Worm (Caenorhabditis elegans) whole organism, late embryonic: ENCODE measurements around the gene R03H10.6.

Source experiments
- C08G9.2 ChIP-seq: sonication (generic microtip); optimal IDR thresholded peaks from 2 replicates; lab custom pipeline; 2016; ENCODE audit warnings: mild to moderate bottlenecking, missing genetic modification characterization, moderate library complexity, missing compliant biosample characterization
- F13H6.1 ChIP-seq: sonication (generic microtip); optimal IDR thresholded peaks from 2 replicates; lab custom pipeline; 2016; ENCODE audit warnings: missing genetic modification characterization, missing compliant biosample characterization
- K02D7.2 ChIP-seq: sonication (generic microtip); optimal IDR thresholded peaks from 2 replicates; lab custom pipeline; 2017; ENCODE audit warnings: mild to moderate bottlenecking, missing genetic modification characterization, missing compliant biosample characterization
- K09A11.1 ChIP-seq: sonication (generic microtip); optimal IDR thresholded peaks from 2 replicates; lab custom pipeline; 2017; ENCODE audit warnings: antibody characterized with exemption, mild to moderate bottlenecking, missing genetic modification characterization, missing compliant biosample characterization; ENCODE audit not compliant: insufficient read depth
- ceh-30 ChIP-seq: fragments of 150-350 bp; optimal IDR thresholded peaks from 2 replicates; lab custom pipeline; 2014; ENCODE audit warnings: missing biosample characterization, missing genetic modification characterization
- nhr-232 ChIP-seq: sonication (generic microtip); optimal IDR thresholded peaks from 2 replicates; lab custom pipeline; 2016; ENCODE audit warnings: missing genetic modification characterization, missing compliant biosample characterization
- odd-2 ChIP-seq: sonication (generic microtip); optimal IDR thresholded peaks from 2 replicates; lab custom pipeline; 2017; ENCODE audit warnings: antibody characterized with exemption, mild to moderate bottlenecking, missing genetic modification characterization, missing compliant biosample characterization
- pqm-1 ChIP-seq: sonication (generic microtip); optimal IDR thresholded peaks from 2 replicates; lab custom pipeline; 2016; ENCODE audit warnings: missing genetic modification characterization, missing compliant biosample characterization
- sox-2 ChIP-seq: fragments of 200-800 bp; sonication (Bioruptor generic); IDR thresholded peaks from 2 replicates; pipeline ENCODE4 v1.3.6; 2022; ENCODE audit warnings: missing genetic modification reagents, missing genetic modification characterization, missing compliant biosample characterization
- tbx-7 ChIP-seq: sonication (generic microtip); optimal IDR thresholded peaks from 2 replicates; lab custom pipeline; 2016; ENCODE audit warnings: missing genotype, missing genetic modification characterization, missing compliant biosample characterization
- unc-42 ChIP-seq: sonication (generic microtip); optimal IDR thresholded peaks from 2 replicates; lab custom pipeline; 2016; ENCODE audit warnings: missing genotype, missing genetic modification characterization, missing compliant biosample characterization
- unc-86 ChIP-seq: sonication (generic microtip); optimal IDR thresholded peaks from 2 replicates; lab custom pipeline; 2016; ENCODE audit warnings: missing genetic modification characterization, missing compliant biosample characterization
- zip-5 ChIP-seq: sonication (generic microtip); optimal IDR thresholded peaks from 2 replicates; lab custom pipeline; 2016; ENCODE audit warnings: missing genetic modification characterization, missing compliant biosample characterization

R03H10.6 gene

DNA sequence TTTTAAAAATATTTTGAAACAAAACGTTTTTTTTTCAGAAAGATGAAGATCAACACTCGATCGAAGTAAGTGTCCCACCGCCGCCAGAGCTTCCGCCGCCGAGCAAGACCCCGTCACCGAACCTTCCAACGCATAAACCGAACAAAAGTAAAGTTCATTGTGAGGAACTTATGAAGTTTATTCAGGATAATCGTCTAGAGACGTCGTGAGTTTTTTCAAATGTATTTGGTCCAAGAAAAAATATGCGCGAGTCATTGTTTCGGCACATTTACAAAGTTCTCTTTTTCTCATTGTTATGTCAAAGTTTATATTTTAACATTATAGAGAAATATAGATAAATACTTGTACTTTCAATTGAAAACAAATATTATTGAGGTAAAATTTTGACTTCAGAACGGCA, 48.1 kb downstream of the R03H10.6 start:
- TF ChIP-seq K09A11.1 (tag; lab: Kevin White, UChicago) (no peak), unc-42 (tag; lab: Kevin White, UChicago) (no peak), C08G9.2 (no peak), ceh-30 (tag; lab: Kevin White, UChicago) (no peak), odd-2 (tag; lab: Kevin White, UChicago) (no peak), K02D7.2 (tag; lab: Kevin White, UChicago) (no peak), sox-2 (GFP tag; lab: Robert Waterston, UW) (no peak), nhr-232 (no peak)

ce11 chrII:4122899-4123298, 50.4 kb downstream of the R03H10.6 start:
- TF ChIP-seq zip-5 (tag; lab: Kevin White, UChicago) (no peak), pqm-1 (no peak), tbx-7 (tag; lab: Kevin White, UChicago) (no peak), nhr-232 (no peak), unc-86 (tag; lab: Kevin White, UChicago) (no peak), F13H6.1 (tag; lab: Kevin White, UChicago) (no peak), odd-2 (tag; lab: Kevin White, UChicago) (no peak)
